Worm (Caenorhabditis elegans) whole organism, L3 larva: ENCODE results near the gene dli-1.

Source experiments
- ama-1 ChIP-seq: fragments of 150-350 bp; optimal IDR thresholded peaks from 2 replicates; lab custom pipeline; 2018
- ceh-82 ChIP-seq: fragments of 150-350 bp; optimal IDR thresholded peaks from 2 replicates; lab custom pipeline; 2014; ENCODE audit warnings: missing biosample characterization, missing genetic modification characterization
- elt-2 ChIP-seq: sonication (generic microtip); optimal IDR thresholded peaks from 2 replicates; lab custom pipeline; 2016; ENCODE audit warnings: missing genetic modification reagents, mild to moderate bottlenecking, missing genetic modification characterization, missing compliant biosample characterization
- mml-1 ChIP-seq: fragments of 150-350 bp; sonication (generic microtip); optimal IDR thresholded peaks from 3 replicates; lab custom pipeline; 2014; ENCODE audit warnings: missing biosample characterization, missing genetic modification characterization
- nhr-11 ChIP-seq: fragments of 150-350 bp; optimal IDR thresholded peaks from 2 replicates; lab custom pipeline; 2014; ENCODE audit warnings: missing biosample characterization, missing genetic modification characterization
- nhr-23 ChIP-seq: fragments of 150-350 bp; optimal IDR thresholded peaks from 2 replicates; lab custom pipeline; 2014; ENCODE audit warnings: missing biosample characterization, missing genetic modification reagents, missing genetic modification characterization
- nhr-28 ChIP-seq: fragments of 150-350 bp; optimal IDR thresholded peaks from 2 replicates; lab custom pipeline; 2014; ENCODE audit warnings: missing biosample characterization, missing genetic modification characterization
- nhr-76 ChIP-seq: fragments of 150-350 bp; sonication (generic microtip); optimal IDR thresholded peaks from 5 replicates; lab custom pipeline; 2014; ENCODE audit warnings: missing biosample characterization, missing genetic modification characterization
- sea-2 ChIP-seq: fragments of 150-350 bp; sonication (generic microtip); optimal IDR thresholded peaks from 4 replicates; lab custom pipeline; 2014; ENCODE audit warnings: missing biosample characterization, missing genetic modification reagents, missing genetic modification characterization
- skn-1 ChIP-seq: fragments of 150-350 bp; optimal IDR thresholded peaks from 2 replicates; lab custom pipeline; 2014; ENCODE audit warnings: missing biosample characterization, missing genetic modification characterization
- unc-39 ChIP-seq: sonication (generic microtip); optimal IDR thresholded peaks from 4 replicates; lab custom pipeline; 2017; ENCODE audit warnings: missing biosample characterization, missing genetic modification characterization
- unc-62 ChIP-seq: fragments of 150-350 bp; sonication (generic microtip); optimal IDR thresholded peaks from 4 replicates; lab custom pipeline; 2014; ENCODE audit warnings: missing biosample characterization, missing genetic modification reagents, missing genetic modification characterization
- zag-1 ChIP-seq: fragments of 150-350 bp; optimal IDR thresholded peaks from 2 replicates; lab custom pipeline; 2014; ENCODE audit warnings: missing biosample characterization, missing genetic modification characterization
- ztf-11 ChIP-seq: fragments of 150-350 bp; optimal IDR thresholded peaks from 2 replicates; lab custom pipeline; 2014; ENCODE audit warnings: missing biosample characterization, missing genetic modification characterization

DNA sequence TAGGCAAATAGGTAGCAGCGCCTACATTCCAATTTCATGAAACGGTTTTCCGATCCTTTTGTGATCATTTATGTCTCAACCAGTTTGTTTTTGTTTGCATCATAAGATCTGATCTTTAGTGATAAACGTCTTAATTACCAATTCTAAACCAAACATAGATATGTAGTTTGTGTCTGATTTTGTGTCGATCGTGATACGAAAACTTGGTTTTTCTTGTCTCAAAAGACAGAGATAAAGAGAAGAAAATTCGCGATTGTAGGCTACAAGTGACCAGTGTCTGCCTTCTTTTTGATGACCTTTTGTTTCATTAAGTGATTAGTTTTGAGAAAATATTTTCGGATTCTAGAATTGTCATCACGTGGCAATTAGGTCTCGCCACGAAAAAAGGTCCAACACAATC is 18.4 kb downstream of the dli-1 start:
- TF ChIP-seq zag-1 (tag; lab: Kevin White, UChicago): no peak
- TF ChIP-seq nhr-23 (tag; lab: Kevin White, UChicago): peak; percentile 63
- no peak for TF ChIP-seq unc-62 (GFP tag; lab: Kevin White, UChicago)
- TF ChIP-seq elt-2 (tag; lab: Kevin White, UChicago): no peak
- peak; percentile 24 for TF ChIP-seq ama-1 (lab: Kevin White, UChicago)
- TF ChIP-seq nhr-11 (tag; lab: Kevin White, UChicago): peak; percentile 34
- no peak for TF ChIP-seq nhr-28 (tag; lab: Kevin White, UChicago)
- TF ChIP-seq unc-39 (tag; lab: Kevin White, UChicago): no peak
- TF ChIP-seq mml-1: no peak
- no peak for TF ChIP-seq ceh-82 (tag; lab: Kevin White, UChicago)
- TF ChIP-seq skn-1 (tag; lab: Kevin White, UChicago): no peak
- no peak for TF ChIP-seq ztf-11 (tag; lab: Kevin White, UChicago)
- no peak for TF ChIP-seq nhr-76 (tag; lab: Kevin White, UChicago)
- no peak for TF ChIP-seq sea-2
